Worm (Caenorhabditis elegans): ENCODE data around the gene nspc-10.
"Not testable (repeated sequence)": the region's sequence is repeated elsewhere in the genome, so short reads cannot be mapped to it uniquely, and the experiment has no call there.

nspc-10 gene

DNA sequence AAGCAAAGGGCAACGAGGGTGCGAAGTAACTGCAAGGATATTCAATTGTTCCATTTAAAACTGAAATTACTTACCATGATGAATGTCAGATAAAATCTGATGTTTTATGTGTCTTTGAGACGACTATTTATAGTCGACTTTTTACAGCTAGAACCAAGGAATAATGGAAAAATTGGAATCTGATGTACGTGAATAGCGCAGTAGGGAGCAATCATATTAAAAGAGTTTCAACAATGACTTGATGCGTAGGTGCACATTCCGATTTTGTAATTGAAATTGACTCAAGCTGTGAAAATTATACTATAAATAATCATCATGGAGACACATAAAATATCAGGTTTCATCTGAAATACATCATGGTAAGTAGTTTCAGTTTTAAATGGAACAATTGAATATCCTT lies at the start of gene nspc-10, which contains the start of gene nspc-9:
TSS of gene nspc-10 (plus strand) at position 331 of the 400 bp plus-strand sequence.
TSS of gene nspc-9 (minus strand) at position 101 of the 400 bp plus-strand sequence.
- no peak for TF ChIP-seq ztf-23 (GFP tag; IDR thresholded peaks at IDR 0.05)
- TF ChIP-seq flt-1 (GFP tag; IDR thresholded peaks at IDR 0.05), result no peak
- TF ChIP-seq klf-2 (GFP tag; conservative IDR thresholded peaks at IDR 0.05), result no peak
- TF ChIP-seq ref-1 (GFP tag; conservative IDR thresholded peaks at IDR 0.05), result no peak
- no peak for TF ChIP-seq cog-1 (tag; optimal IDR thresholded peaks at IDR 0.05)
- no peak for TF ChIP-seq med-1 (GFP tag; optimal IDR thresholded peaks at IDR 0.05; ENCODE audit: insufficient read depth)
- TF ChIP-seq ztf-29 (GFP tag; IDR thresholded peaks at IDR 0.05), result no peak
- TF ChIP-seq tab-1 (GFP tag; IDR thresholded peaks at IDR 0.05), result no peak
- TF ChIP-seq T22C8.4 (GFP tag; IDR thresholded peaks at IDR 0.05), result no peak

DNA sequence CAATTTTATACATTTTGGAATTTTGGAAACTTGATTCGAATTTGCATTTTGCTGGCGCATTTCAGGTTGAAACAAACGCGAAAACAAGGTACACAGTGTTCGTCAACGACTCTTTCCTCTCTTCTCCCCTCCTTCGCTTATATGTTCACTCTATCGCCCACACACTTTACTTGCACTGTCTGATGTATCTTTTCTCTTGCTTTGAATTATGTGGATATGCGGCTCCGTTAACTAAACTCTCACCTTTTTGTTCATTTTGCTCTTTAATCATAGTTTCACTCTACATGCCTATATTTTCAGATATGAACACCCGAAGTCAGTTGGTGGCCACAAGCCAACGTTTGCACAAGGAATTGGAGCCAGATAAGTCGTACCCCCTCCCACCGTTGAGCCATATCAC lies 49.1 kb upstream of the nspc-10 start, which contains the start of gene W06D11.1:
TSS of gene W06D11.1 (plus strand) at position 301 of the 400 bp plus-strand sequence.
- TF ChIP-seq ref-1 (GFP tag; conservative IDR thresholded peaks at IDR 0.05), result no peak
- TF ChIP-seq ztf-23 (GFP tag; IDR thresholded peaks at IDR 0.05), result no peak
- no peak for TF ChIP-seq ztf-29 (GFP tag; IDR thresholded peaks at IDR 0.05)
- TF ChIP-seq cog-1 (tag; optimal IDR thresholded peaks at IDR 0.05), result no peak
- no peak for TF ChIP-seq tab-1 (GFP tag; IDR thresholded peaks at IDR 0.05)
- TF ChIP-seq flt-1 (GFP tag; IDR thresholded peaks at IDR 0.05), result no peak
- TF ChIP-seq klf-2 (GFP tag; conservative IDR thresholded peaks at IDR 0.05), result no peak
- TF ChIP-seq T22C8.4 (GFP tag; IDR thresholded peaks at IDR 0.05), result no peak
- TF ChIP-seq med-1 (GFP tag; optimal IDR thresholded peaks at IDR 0.05; ENCODE audit: insufficient read depth), result no peak

- no peak for TF ChIP-seq klf-2 (GFP tag; conservative IDR thresholded peaks at IDR 0.05)
- no peak for TF ChIP-seq ref-1 (GFP tag; conservative IDR thresholded peaks at IDR 0.05)
- no peak for TF ChIP-seq flt-1 (GFP tag; IDR thresholded peaks at IDR 0.05)
- no peak for TF ChIP-seq cog-1 (tag; optimal IDR thresholded peaks at IDR 0.05)
- no peak for TF ChIP-seq tab-1 (GFP tag; IDR thresholded peaks at IDR 0.05)
- TF ChIP-seq ztf-29 (GFP tag; IDR thresholded peaks at IDR 0.05), result no peak
- no peak for TF ChIP-seq med-1 (GFP tag; optimal IDR thresholded peaks at IDR 0.05; ENCODE audit: insufficient read depth)
- no peak for TF ChIP-seq ztf-23 (GFP tag; IDR thresholded peaks at IDR 0.05)
- no peak for TF ChIP-seq T22C8.4 (GFP tag; IDR thresholded peaks at IDR 0.05)
Measured at ce11 chrX:12296392-12296791, 47.0 kb upstream of the nspc-10 start, which contains the start of gene W06D11.2. TSS of gene W06D11.2 (minus strand) at chrX:12296730.

DNA sequence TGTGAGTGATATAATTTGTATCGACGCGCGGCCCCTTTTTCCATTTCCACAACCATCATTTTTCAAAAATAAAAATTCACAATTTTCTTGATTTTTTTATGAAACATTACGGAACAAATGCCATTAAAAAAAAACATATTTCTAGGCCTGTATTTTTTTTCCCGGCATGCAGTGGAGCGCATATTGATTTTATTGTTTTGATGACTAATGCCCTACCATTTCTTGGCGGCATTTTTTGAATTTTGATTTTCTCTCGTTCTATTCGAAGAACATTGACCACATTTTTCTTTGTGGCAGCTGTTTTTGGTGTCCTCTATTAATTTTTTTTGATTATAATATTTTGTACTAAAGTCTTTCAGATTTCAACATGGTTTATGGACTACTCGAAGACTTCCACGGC lies 45.1 kb upstream of the nspc-10 start, which contains the start of gene W06D11.3:
TSS of gene W06D11.3 (plus strand) at position 360 of the 400 bp plus-strand sequence.
- no peak for TF ChIP-seq med-1 (GFP tag; optimal IDR thresholded peaks at IDR 0.05; ENCODE audit: insufficient read depth)
- no peak for TF ChIP-seq flt-1 (GFP tag; IDR thresholded peaks at IDR 0.05)
- no peak for TF ChIP-seq cog-1 (tag; optimal IDR thresholded peaks at IDR 0.05)
- TF ChIP-seq T22C8.4 (GFP tag; IDR thresholded peaks at IDR 0.05), result no peak
- no peak for TF ChIP-seq ztf-29 (GFP tag; IDR thresholded peaks at IDR 0.05)
- TF ChIP-seq tab-1 (GFP tag; IDR thresholded peaks at IDR 0.05), result no peak
- no peak for TF ChIP-seq klf-2 (GFP tag; conservative IDR thresholded peaks at IDR 0.05)
- TF ChIP-seq ref-1 (GFP tag; conservative IDR thresholded peaks at IDR 0.05), result no peak
- TF ChIP-seq ztf-23 (GFP tag; IDR thresholded peaks at IDR 0.05), result no peak

DNA sequence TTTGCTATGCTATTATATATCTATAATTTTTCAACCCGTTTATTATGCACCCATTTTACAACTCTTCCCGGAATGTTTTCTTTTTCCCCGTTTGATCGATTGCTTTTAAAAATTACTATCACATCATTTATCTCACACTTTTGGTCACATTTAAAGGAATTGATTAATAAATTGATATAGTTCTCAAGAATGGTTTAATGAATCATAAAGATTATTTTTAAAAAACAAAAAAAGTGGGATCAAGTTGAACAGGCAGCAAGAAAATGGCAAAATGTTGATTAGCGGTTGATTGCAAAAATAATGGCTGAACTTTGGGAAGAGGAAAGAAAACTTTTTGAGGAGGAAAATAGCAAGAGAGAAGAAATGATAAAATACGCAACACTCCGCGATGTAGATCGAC lies 43.6 kb upstream of the nspc-10 start, which contains the start of gene W06D11.5:
TSS of gene W06D11.5 (plus strand) at position 301 of the 400 bp plus-strand sequence.
- TF ChIP-seq klf-2 (GFP tag; conservative IDR thresholded peaks at IDR 0.05), result no peak
- TF ChIP-seq ref-1 (GFP tag; conservative IDR thresholded peaks at IDR 0.05), result no peak
- TF ChIP-seq ztf-23 (GFP tag; IDR thresholded peaks at IDR 0.05), result no peak
- TF ChIP-seq med-1 (GFP tag; optimal IDR thresholded peaks at IDR 0.05; ENCODE audit: insufficient read depth), result no peak
- TF ChIP-seq tab-1 (GFP tag; IDR thresholded peaks at IDR 0.05), result no peak
- TF ChIP-seq flt-1 (GFP tag; IDR thresholded peaks at IDR 0.05), result no peak
- TF ChIP-seq cog-1 (tag; optimal IDR thresholded peaks at IDR 0.05), result no peak
- no peak for TF ChIP-seq T22C8.4 (GFP tag; IDR thresholded peaks at IDR 0.05)
- TF ChIP-seq ztf-29 (GFP tag; IDR thresholded peaks at IDR 0.05), result no peak

- not testable (repeated sequence) for TF ChIP-seq cog-1 (tag; optimal IDR thresholded peaks at IDR 0.05); flt-1 (GFP tag; IDR thresholded peaks at IDR 0.05); T22C8.4 (GFP tag; IDR thresholded peaks at IDR 0.05)
Measured at ce11 chrX:12302755-12303154, 40.7 kb upstream of the nspc-10 start, which contains the start of gene dot-1.3. TSS of gene dot-1.3 (minus strand) at chrX:12302855.

- no peak for TF ChIP-seq cog-1 (tag; optimal IDR thresholded peaks at IDR 0.05)
Measured at ce11 chrX:12304231-12304630, 39.2 kb upstream of the nspc-10 start.

- no peak for TF ChIP-seq med-1 (GFP tag; optimal IDR thresholded peaks at IDR 0.05; ENCODE audit: insufficient read depth)
- no peak for TF ChIP-seq ref-1 (GFP tag; conservative IDR thresholded peaks at IDR 0.05)
- TF ChIP-seq tab-1 (GFP tag; IDR thresholded peaks at IDR 0.05), result no peak
Measured at ce11 chrX:12306565-12306964, 36.8 kb upstream of the nspc-10 start, which contains the start of gene phf-32. TSS of gene phf-32 (plus strand) at chrX:12306865.

DNA sequence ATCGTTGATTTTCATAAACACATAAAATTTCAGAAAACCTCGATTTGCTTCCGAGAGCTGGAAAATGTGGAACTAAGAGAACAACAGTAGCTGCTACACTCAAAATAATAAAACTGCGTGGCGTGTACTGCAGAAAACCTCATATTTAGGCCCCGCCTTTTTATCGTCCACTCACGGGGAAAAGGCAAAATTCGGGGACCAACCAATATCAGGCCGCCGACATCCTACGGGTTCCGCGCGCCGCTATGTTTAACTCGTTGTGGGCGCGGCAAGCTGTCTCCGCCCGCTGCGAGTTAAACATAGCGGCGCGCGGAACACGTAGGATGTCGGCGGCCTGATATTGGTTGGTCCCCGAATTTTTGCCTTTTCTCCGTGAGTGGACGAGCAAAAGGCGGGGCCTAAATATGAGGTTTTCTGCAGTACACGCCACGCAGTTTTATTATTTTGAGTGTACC lies 35.3 kb upstream of the nspc-10 start, which contains the start of gene F17A2.16:
TSS of gene F17A2.16 (plus strand) at position 405 of the 455 bp plus-strand sequence.
- not testable (repeated sequence) for TF ChIP-seq ref-1 (GFP tag; conservative IDR thresholded peaks at IDR 0.05); tab-1 (GFP tag; IDR thresholded peaks at IDR 0.05); klf-2 (GFP tag; conservative IDR thresholded peaks at IDR 0.05)

DNA sequence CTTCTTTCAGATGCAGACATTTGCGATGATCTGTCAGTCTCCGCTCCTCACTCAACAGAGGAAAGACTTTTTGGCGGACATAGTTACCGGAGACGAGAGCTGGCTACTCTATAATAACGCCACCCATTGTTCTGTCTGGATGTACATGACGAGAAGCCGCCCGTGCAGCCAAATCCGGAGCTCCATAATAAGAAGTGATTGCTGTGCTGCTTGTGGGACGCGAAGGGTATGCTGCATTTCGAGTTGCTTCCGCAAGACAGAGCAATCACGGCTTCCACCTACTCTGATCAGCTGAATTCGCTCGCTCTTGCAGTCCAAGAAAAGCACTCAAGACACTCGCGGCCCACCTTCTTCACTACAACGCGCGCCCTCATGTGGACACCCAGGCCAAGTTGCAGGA lies 29.6 kb upstream of the nspc-10 start:
- no peak for TF ChIP-seq flt-1 (GFP tag; IDR thresholded peaks at IDR 0.05)
- TF ChIP-seq tab-1 (GFP tag; IDR thresholded peaks at IDR 0.05), result no peak

- TF ChIP-seq ref-1 (GFP tag; conservative IDR thresholded peaks at IDR 0.05), result no peak
- no peak for TF ChIP-seq flt-1 (GFP tag; IDR thresholded peaks at IDR 0.05)
- no peak for TF ChIP-seq ztf-23 (GFP tag; IDR thresholded peaks at IDR 0.05)
- TF ChIP-seq tab-1 (GFP tag; IDR thresholded peaks at IDR 0.05), result no peak
- no peak for TF ChIP-seq T22C8.4 (GFP tag; IDR thresholded peaks at IDR 0.05)
- TF ChIP-seq klf-2 (GFP tag; conservative IDR thresholded peaks at IDR 0.05), result no peak
Measured at ce11 chrX:12314395-12314794, 29.0 kb upstream of the nspc-10 start.

Data from whole organism, midembryonic.